Worm (Caenorhabditis elegans) whole organism, L2 larva: ENCODE results near the gene R06F6.12.

Experiments
- fos-1 ChIP-seq: fragments of 150-350 bp; optimal IDR thresholded peaks from 2 replicates; lab custom pipeline; 2014; ENCODE audit warnings: missing biosample characterization, missing genetic modification characterization
- nhr-6 ChIP-seq: fragments of 150-350 bp; optimal IDR thresholded peaks from 2 replicates; lab custom pipeline; 2014; ENCODE audit warnings: missing biosample characterization, missing genetic modification characterization
- ztf-1 ChIP-seq: fragments of 200-800 bp; sonication (Bioruptor generic); conservative IDR thresholded peaks from 2 replicates; pipeline ENCODE4 v1.3.6; 2022; ENCODE audit warnings: missing genetic modification characterization, missing compliant biosample characterization

- TF ChIP-seq nhr-6 (tag; lab: Kevin White, UChicago) (no peak), fos-1 (tag; lab: Kevin White, UChicago) (no peak), ztf-1 (GFP tag; lab: Robert Waterston, UW) (no peak)
Measured at ce11 chrII:10792611-10793010, 31.3 kb downstream of the R06F6.12 start.
